Fruit fly (Drosophila melanogaster) whole organism, embryonic: ENCODE data around the gene Sema5c.
A peak's percentile ranks its signal among the peaks of the same experiment; 100 is the strongest.

ENCODE experiments used
- Antp ChIP-seq: fragments of 200-800 bp; sonication (Bioruptor generic); optimal IDR thresholded peaks from 3 replicates; lab custom pipeline; 2016; ENCODE audit warnings: missing biosample characterization, missing genetic modification characterization
- B-H1 ChIP-seq: fragments of 200-800 bp; sonication (Bioruptor generic); IDR thresholded peaks from 3 replicates; pipeline ENCODE4 v1.3.6; 2022; ENCODE audit warnings: missing biosample characterization, missing genetic modification characterization
- Bteb2 ChIP-seq: fragments of 200-800 bp; sonication (Bioruptor generic); optimal IDR thresholded peaks from 2 replicates; lab custom pipeline; 2016; ENCODE audit warnings: missing biosample characterization, missing genetic modification characterization
- CG12659 ChIP-seq: fragments of 200-800 bp; sonication (Bioruptor generic); optimal IDR thresholded peaks from 3 replicates; lab custom pipeline; 2017; ENCODE audit warnings: mild to moderate bottlenecking, missing biosample characterization, missing genetic modification reagents, missing genetic modification characterization
- CG14965 ChIP-seq: fragments of 200-800 bp; sonication (Bioruptor generic); optimal IDR thresholded peaks from 2 replicates; lab custom pipeline; 2016; ENCODE audit warnings: missing biosample characterization, missing genetic modification characterization, borderline replicate concordance
- CG17385 ChIP-seq: fragments of 200-800 bp; sonication (Bioruptor generic); optimal IDR thresholded peaks from 3 replicates; lab custom pipeline; 2018; ENCODE audit warnings: missing biosample characterization, mild to moderate bottlenecking, missing genetic modification characterization
- CG17568 ChIP-seq: fragments of 200-800 bp; sonication (Bioruptor generic); optimal IDR thresholded peaks from 2 replicates; lab custom pipeline; 2018; ENCODE audit warnings: missing biosample characterization, mild to moderate bottlenecking, missing genetic modification characterization, moderate library complexity
- CG18262 ChIP-seq: fragments of 200-800 bp; optimal IDR thresholded peaks from 3 replicates; lab custom pipeline; 2019; ENCODE audit warnings: missing biosample characterization, mild to moderate bottlenecking, missing genetic modification characterization, moderate library complexity
- CG18476 ChIP-seq: fragments of 200-800 bp; sonication (Bioruptor generic); optimal IDR thresholded peaks from 2 replicates; lab custom pipeline; 2016; ENCODE audit warnings: missing biosample characterization, mild to moderate bottlenecking, missing genetic modification characterization
- CG3065 ChIP-seq: fragments of 200-800 bp; sonication (Bioruptor generic); optimal IDR thresholded peaks from 2 replicates; lab custom pipeline; 2016; ENCODE audit warnings: missing biosample characterization, missing genetic modification characterization
- CG31365 ChIP-seq: fragments of 200-800 bp; sonication (Bioruptor generic); optimal IDR thresholded peaks from 2 replicates; lab custom pipeline; 2018; ENCODE audit warnings: missing biosample characterization, mild to moderate bottlenecking, missing genetic modification characterization
- CG6654 ChIP-seq: fragments of 200-800 bp; sonication (Bioruptor generic); optimal IDR thresholded peaks from 2 replicates; lab custom pipeline; 2017; ENCODE audit warnings: missing biosample characterization, mild to moderate bottlenecking, missing genetic modification characterization
- CG6683 ChIP-seq: fragments of 200-800 bp; sonication (Bioruptor generic); optimal IDR thresholded peaks from 2 replicates; lab custom pipeline; 2017; ENCODE audit warnings: missing biosample characterization, mild to moderate bottlenecking, missing genetic modification characterization, missing genetic modification reagents
- CG7271 ChIP-seq: fragments of 200-800 bp; sonication (Bioruptor generic); optimal IDR thresholded peaks from 2 replicates; lab custom pipeline; 2018; ENCODE audit warnings: missing biosample characterization, mild to moderate bottlenecking, missing genetic modification characterization, moderate library complexity
- CG7745 ChIP-seq: fragments of 200-800 bp; sonication (Bioruptor generic); optimal IDR thresholded peaks from 2 replicates; lab custom pipeline; 2018; ENCODE audit warnings: missing biosample characterization, mild to moderate bottlenecking, missing genetic modification characterization, moderate library complexity
- CG7839 ChIP-seq: fragments of 200-800 bp; sonication (Bioruptor generic); optimal IDR thresholded peaks from 3 replicates; lab custom pipeline; 2018; ENCODE audit warnings: missing biosample characterization, mild to moderate bottlenecking, missing genetic modification characterization, moderate library complexity
- CG8924 ChIP-seq: fragments of 200-800 bp; optimal IDR thresholded peaks from 3 replicates; lab custom pipeline; 2019; ENCODE audit warnings: missing biosample characterization, mild to moderate bottlenecking, missing genetic modification characterization, moderate library complexity
- CG9797 ChIP-seq: fragments of 200-800 bp; sonication (Bioruptor generic); optimal IDR thresholded peaks from 3 replicates; lab custom pipeline; 2018; ENCODE audit warnings: missing biosample characterization, mild to moderate bottlenecking, missing genetic modification characterization
- CTCF ChIP-seq: fragments of 200-800 bp; sonication (Bioruptor generic); optimal IDR thresholded peaks from 2 replicates; lab custom pipeline; 2017; ENCODE audit warnings: missing biosample characterization, mild to moderate bottlenecking, missing genetic modification characterization, moderate library complexity
- D ChIP-seq, 2 experiments: fragments of 200-800 bp in 1 of 2; fragments of >200 bp in 1 of 2; sonication (Bioruptor generic) in 1 of 2; optimal IDR thresholded peaks; 2 replicates in 1 of 2; 3 replicates in 1 of 2; lab custom pipeline; 2017; ENCODE audit warnings: mild to moderate bottlenecking in 1 of 2, missing biosample characterization in 1 of 2, missing genetic modification characterization in 1 of 2, missing genetic modification reagents in 1 of 2
- Dfd ChIP-seq, 2 experiments: fragments of >200 bp; optimal IDR thresholded peaks; 2 replicates each; lab custom pipeline; 2017; ENCODE audit warnings: missing biosample characterization in 2 of 2, missing genetic modification characterization in 2 of 2
- Dip2 ChIP-seq: fragments of 200-800 bp; sonication (Bioruptor generic); IDR thresholded peaks from 2 replicates; pipeline ENCODE4 v1.3.6; 2022; ENCODE audit warnings: missing biosample characterization, missing genetic modification characterization
- Fer1 ChIP-seq: fragments of 200-800 bp; sonication (Bioruptor generic); optimal IDR thresholded peaks from 2 replicates; lab custom pipeline; 2017; ENCODE audit warnings: missing biosample characterization, mild to moderate bottlenecking, missing genetic modification characterization
- H15 ChIP-seq: fragments of 200-800 bp; sonication (Bioruptor generic); IDR thresholded peaks from 3 replicates; pipeline ENCODE4 v1.3.6; 2022; ENCODE audit warnings: missing biosample characterization, missing genetic modification characterization
- HLH3B ChIP-seq: fragments of 200-800 bp; sonication (Bioruptor generic); IDR thresholded peaks from 2 replicates; pipeline ENCODE4 v1.3.6; 2022; ENCODE audit warnings: missing biosample characterization, missing genetic modification characterization
- HLH54F ChIP-seq: fragments of 200-800 bp; sonication (Bioruptor generic); optimal IDR thresholded peaks from 3 replicates; lab custom pipeline; 2016; ENCODE audit warnings: missing biosample characterization, missing genetic modification characterization
- Hmr ChIP-seq: fragments of 200-800 bp; sonication (Bioruptor generic); optimal IDR thresholded peaks from 3 replicates; lab custom pipeline; 2017; ENCODE audit warnings: mild to moderate bottlenecking, missing biosample characterization, missing genetic modification reagents, missing genetic modification characterization
- Mes4 ChIP-seq: fragments of 200-800 bp; sonication (Bioruptor generic); optimal IDR thresholded peaks from 2 replicates; lab custom pipeline; 2016; ENCODE audit warnings: missing biosample characterization, missing genetic modification characterization
- NK7.1 ChIP-seq: fragments of 200-800 bp; sonication (Bioruptor generic); optimal IDR thresholded peaks from 3 replicates; lab custom pipeline; 2016; ENCODE audit warnings: missing biosample characterization, missing genetic modification characterization
- Sox102F ChIP-seq: fragments of 200-800 bp; sonication (Bioruptor generic); optimal IDR thresholded peaks from 2 replicates; lab custom pipeline; 2018; ENCODE audit warnings: missing biosample characterization, mild to moderate bottlenecking, missing genetic modification characterization, moderate library complexity
- bab2 ChIP-seq: fragments of 200-800 bp; sonication (Bioruptor generic); optimal IDR thresholded peaks from 2 replicates; lab custom pipeline; 2016; ENCODE audit warnings: missing biosample characterization, missing genetic modification characterization
- bigmax ChIP-seq: fragments of 200-800 bp; sonication (Bioruptor generic); optimal IDR thresholded peaks from 2 replicates; lab custom pipeline; 2018; ENCODE audit warnings: missing biosample characterization, mild to moderate bottlenecking, missing genetic modification characterization
- bsh ChIP-seq, 2 experiments: fragments of 200-800 bp; sonication (Bioruptor generic); optimal IDR thresholded peaks; 2 replicates each; lab custom pipeline; 2017 to 2018; ENCODE audit warnings: mild to moderate bottlenecking in 2 of 2, missing biosample characterization in 2 of 2, missing genetic modification characterization in 2 of 2, moderate library complexity in 1 of 2
- cg ChIP-seq: fragments of 200-800 bp; sonication (Bioruptor generic); optimal IDR thresholded peaks from 3 replicates; lab custom pipeline; 2019; ENCODE audit warnings: missing biosample characterization, mild to moderate bottlenecking, missing genetic modification characterization, moderate library complexity
- da ChIP-seq: fragments of 200-800 bp; sonication (Bioruptor generic); optimal IDR thresholded peaks from 2 replicates; lab custom pipeline; 2016; ENCODE audit warnings: missing biosample characterization, missing genetic modification characterization
- fru ChIP-seq: fragments of >200 bp; optimal IDR thresholded peaks from 2 replicates; lab custom pipeline; 2017
- hkb ChIP-seq, 2 experiments: fragments of 200-800 bp in 1 of 2; fragments of >200 bp in 1 of 2; sonication (Bioruptor generic) in 1 of 2; IDR thresholded peaks in 1 of 2; optimal IDR thresholded peaks in 1 of 2; 2 replicates each; pipeline versions ENCODE4 v1.3.6 to Lab custom; 2017 to 2022; ENCODE audit warnings: missing biosample characterization in 1 of 2, missing genetic modification characterization in 1 of 2
- knrl ChIP-seq: fragments of 200-800 bp; sonication (Bioruptor generic); IDR thresholded peaks from 3 replicates; pipeline ENCODE4 v1.3.6; 2022; ENCODE audit warnings: missing biosample characterization, missing genetic modification characterization; ENCODE audit not compliant: partially characterized antibody
- onecut ChIP-seq: fragments of 200-800 bp; sonication (Bioruptor generic); IDR thresholded peaks from 2 replicates; pipeline ENCODE4 v1.3.6; 2022; ENCODE audit warnings: missing biosample characterization, missing genetic modification characterization
- pfk ChIP-seq: fragments of 200-800 bp; sonication (Bioruptor generic); optimal IDR thresholded peaks from 2 replicates; lab custom pipeline; 2018; ENCODE audit warnings: missing biosample characterization, mild to moderate bottlenecking, missing genetic modification characterization, moderate library complexity
- pnt ChIP-seq: fragments of 200-800 bp; sonication (Bioruptor generic); optimal IDR thresholded peaks from 3 replicates; lab custom pipeline; 2016; ENCODE audit warnings: missing biosample characterization, missing genetic modification characterization
- pzg ChIP-seq: fragments of 200-800 bp; sonication (Bioruptor generic); optimal IDR thresholded peaks from 3 replicates; lab custom pipeline; 2018; ENCODE audit warnings: missing biosample characterization, mild to moderate bottlenecking, missing genetic modification characterization, moderate library complexity
- rib ChIP-seq: fragments of 200-800 bp; sonication (Bioruptor generic); IDR thresholded peaks from 2 replicates; pipeline ENCODE4 v1.3.6; 2022; ENCODE audit warnings: missing biosample characterization, missing genetic modification characterization
- sd ChIP-seq: fragments of 200-800 bp; sonication (Bioruptor generic); optimal IDR thresholded peaks from 3 replicates; lab custom pipeline; 2018; ENCODE audit warnings: missing biosample characterization, mild to moderate bottlenecking, missing genetic modification characterization, moderate library complexity
- sisA ChIP-seq: fragments of 200-800 bp; sonication (Bioruptor generic); IDR thresholded peaks from 2 replicates; pipeline ENCODE4 v1.3.6; 2022; ENCODE audit warnings: missing biosample characterization, missing genetic modification characterization
- sob ChIP-seq: fragments of 200-800 bp; sonication (Bioruptor generic); IDR thresholded peaks from 2 replicates; pipeline ENCODE4 v1.3.6; 2022; ENCODE audit warnings: missing biosample characterization, missing genetic modification characterization
- tgo ChIP-seq: fragments of 200-800 bp; sonication (Bioruptor generic); IDR thresholded peaks from 3 replicates; pipeline ENCODE4 v1.3.6; 2022; ENCODE audit warnings: missing biosample characterization, missing genetic modification characterization
- vvl ChIP-seq: fragments of 200-800 bp; sonication (Bioruptor generic); IDR thresholded peaks from 2 replicates; pipeline ENCODE4 v1.3.6; 2022; ENCODE audit warnings: missing biosample characterization, missing genetic modification characterization

Gene Sema5c

dm6 chr3L:12081679-12082520 is at the start of gene Sema5c (continued):
- TF ChIP-seq H15 (GFP tag; lab: Robert Waterston, UW): 0 out of 3 replicates have a peak, but pooled peaks have one; percentile 39
- peak; percentile 37 for TF ChIP-seq Fer1 (GFP tag; lab: Kevin White, UChicago)
- TF ChIP-seq Dip2 (GFP tag; lab: Robert Waterston, UW): no peak
- TF ChIP-seq pfk: peak; percentile 63
- no peak for TF ChIP-seq CG31365 (tag; lab: Kevin White, UChicago)
- peak; percentile 95 for TF ChIP-seq CG18262
- peak; percentile 3 for TF ChIP-seq CG17568 (GFP tag; lab: Kevin White, UChicago)
- TF ChIP-seq hkb (optimal IDR thresholded peaks at IDR 0.05; lab: Kevin White, UChicago): no peak
- 0 out of 2 replicates have a peak, but pooled peaks have one; percentile 15 for TF ChIP-seq hkb (GFP tag; IDR thresholded peaks at IDR 0.05; lab: Robert Waterston, UW)
- peak; percentile 34; the same call in 1 of the 2 replicates for TF ChIP-seq HLH3B (GFP tag; lab: Robert Waterston, UW)
- TF ChIP-seq vvl (GFP tag; lab: Robert Waterston, UW): peak; percentile 76
- TF ChIP-seq bab2 (GFP tag; lab: Kevin White, UChicago): peak; percentile 39
- TF ChIP-seq CG6654 (GFP tag; lab: Kevin White, UChicago): peak; percentile 46
- TF ChIP-seq CG7839 (tag; lab: Kevin White, UChicago): peak; percentile 77
- TF ChIP-seq sob (GFP tag; lab: Robert Waterston, UW): peak; percentile 51; the same call in 1 of the 2 replicates
- TF ChIP-seq CG7271 (tag; lab: Kevin White, UChicago): no peak
- peak; percentile 17 for TF ChIP-seq Antp
- no peak for TF ChIP-seq Mes4 (GFP tag; lab: Kevin White, UChicago)
- no peak for TF ChIP-seq da (GFP tag; lab: Kevin White, UChicago)
- TF ChIP-seq Dfd (GFP tag; optimal IDR thresholded peaks at IDR 0.05; lab: Kevin White, UChicago): no peak
- TF ChIP-seq CG17385 (GFP tag; lab: Kevin White, UChicago): peak; percentile 66
- no peak for TF ChIP-seq CG7745 (tag; lab: Kevin White, UChicago)
- TF ChIP-seq CG3065 (GFP tag; lab: Kevin White, UChicago): peak; percentile 5
- no peak for TF ChIP-seq NK7.1 (GFP tag; lab: Kevin White, UChicago)
- peak; percentile 22 for TF ChIP-seq CG6683 (GFP tag; lab: Kevin White, UChicago)
- TF ChIP-seq tgo (GFP tag; lab: Robert Waterston, UW): peak; percentile 39
- no peak for TF ChIP-seq Bteb2 (GFP tag; lab: Kevin White, UChicago)
- peak; percentile 87 for TF ChIP-seq CG8924 (tag; lab: Kevin White, UChicago)
- TF ChIP-seq bigmax (GFP tag; lab: Kevin White, UChicago): peak; percentile 15
- TF ChIP-seq HLH54F (GFP tag; lab: Kevin White, UChicago): peak; percentile 11
- peak; percentile 79 for TF ChIP-seq CG12659
- TF ChIP-seq onecut (GFP tag; lab: Robert Waterston, UW): peak; percentile 27
- TF ChIP-seq Hmr (GFP tag; lab: Kevin White, UChicago): peak; percentile 46
- TF ChIP-seq cg (GFP tag; lab: Kevin White, UChicago): peak; percentile 14
- no peak for TF ChIP-seq CG9797 (GFP tag; lab: Kevin White, UChicago)
- peak; percentile 1 for TF ChIP-seq sd (tag; lab: Kevin White, UChicago)
- no peak for TF ChIP-seq CG18476 (GFP tag; lab: Kevin White, UChicago)
- TF ChIP-seq D (optimal IDR thresholded peaks at IDR 0.05; lab: Kevin White, UChicago): no peak
- peak; percentile 75 for TF ChIP-seq D (GFP tag; optimal IDR thresholded peaks at IDR 0.05; lab: Kevin White, UChicago)
- TF ChIP-seq bsh (GFP tag; optimal IDR thresholded peaks at IDR 0.05; lab: Kevin White, UChicago): peak; percentile 35 to 62
- no peak for TF ChIP-seq CG14965
- TF ChIP-seq fru (lab: Kevin White, UChicago): no peak
- TF ChIP-seq Sox102F (GFP tag; lab: Kevin White, UChicago): peak; percentile 67
- TF ChIP-seq knrl: no peak
- TF ChIP-seq pnt (GFP tag; lab: Kevin White, UChicago): peak; percentile 41
- TF ChIP-seq rib (GFP tag; lab: Robert Waterston, UW): no peak; the same call in 1 of the 2 replicates
- peak; percentile 52 for TF ChIP-seq sisA (GFP tag; lab: Robert Waterston, UW)
- TF ChIP-seq pzg (GFP tag; lab: Kevin White, UChicago): no peak
- TF ChIP-seq CTCF (GFP tag; lab: Kevin White, UChicago): no peak
- no peak; the same call in 2 of the 3 replicates for TF ChIP-seq B-H1 (GFP tag; lab: Robert Waterston, UW)
